Fruit fly (Drosophila melanogaster): ENCODE results near the gene CG32984.

Gene CG32984

dm6 chr2L:8964657-8965056, at the start of gene CG32984:
Gene CG32984, plus strand, starts transcription at chr2L:8964957.
- TF ChIP-seq CG17801 (GFP tag; optimal IDR thresholded peaks at IDR 0.05; ENCODE audit: partially characterized antibody): no peak

- no peak for TF ChIP-seq CG17801 (GFP tag; optimal IDR thresholded peaks at IDR 0.05; ENCODE audit: partially characterized antibody)
These were observed 49.0 kb upstream of the CG32984 start for dm6 chr2L:8915709-8916108.

dm6 chr2L:8919638-8920037, 45.1 kb upstream of the CG32984 start:
- TF ChIP-seq CG17801 (GFP tag; optimal IDR thresholded peaks at IDR 0.05; ENCODE audit: partially characterized antibody): no peak

dm6 chr2L:8920294-8920693, 44.5 kb upstream of the CG32984 start:
- TF ChIP-seq CG17801 (GFP tag; optimal IDR thresholded peaks at IDR 0.05; ENCODE audit: partially characterized antibody): no peak

- TF ChIP-seq CG17801 (GFP tag; optimal IDR thresholded peaks at IDR 0.05; ENCODE audit: partially characterized antibody): no peak
These were observed 42.8 kb upstream of the CG32984 start for dm6 chr2L:8921934-8922333.

dm6 chr2L:8923405-8923804, 41.4 kb upstream of the CG32984 start:
- TF ChIP-seq CG17801 (GFP tag; optimal IDR thresholded peaks at IDR 0.05; ENCODE audit: partially characterized antibody): no peak

dm6 chr2L:8931176-8931575, 33.6 kb upstream of the CG32984 start:
- TF ChIP-seq CG17801 (GFP tag; optimal IDR thresholded peaks at IDR 0.05; ENCODE audit: partially characterized antibody): no peak

- no peak for TF ChIP-seq CG17801 (GFP tag; optimal IDR thresholded peaks at IDR 0.05; ENCODE audit: partially characterized antibody)
These were observed 31.0 kb upstream of the CG32984 start, which contains the start of gene Tsp29Fa for dm6 chr2L:8933710-8934242. Gene Tsp29Fa, plus strand, starts transcription at chr2L:8933962.

dm6 chr2L:8937003-8937402, 27.8 kb upstream of the CG32984 start, which contains the start of gene Tsp29Fb:
Gene Tsp29Fb, plus strand, starts transcription at chr2L:8937390.
- no peak for TF ChIP-seq CG17801 (GFP tag; optimal IDR thresholded peaks at IDR 0.05; ENCODE audit: partially characterized antibody)

- peak; percentile 34 for TF ChIP-seq CG17801 (GFP tag; optimal IDR thresholded peaks at IDR 0.05; ENCODE audit: partially characterized antibody)
These were observed 26.8 kb upstream of the CG32984 start for dm6 chr2L:8937837-8938413.

- no peak for TF ChIP-seq CG17801 (GFP tag; optimal IDR thresholded peaks at IDR 0.05; ENCODE audit: partially characterized antibody)
These were observed 24.1 kb upstream of the CG32984 start for dm6 chr2L:8940680-8941079.

- no peak for TF ChIP-seq CG17801 (GFP tag; optimal IDR thresholded peaks at IDR 0.05; ENCODE audit: partially characterized antibody)
These were observed 22.9 kb upstream of the CG32984 start, which contains the start of gene Argl for dm6 chr2L:8941736-8942337. Gene Argl, minus strand, starts transcription at chr2L:8942105.

- TF ChIP-seq CG17801 (GFP tag; optimal IDR thresholded peaks at IDR 0.05; ENCODE audit: partially characterized antibody): peak; percentile 38
These were observed 21.6 kb upstream of the CG32984 start, which contains the start of gene CG9515 for dm6 chr2L:8943110-8943509. Gene CG9515, minus strand, starts transcription at chr2L:8943257.

- TF ChIP-seq CG17801 (GFP tag; optimal IDR thresholded peaks at IDR 0.05; ENCODE audit: partially characterized antibody): no peak
These were observed 17.9 kb upstream of the CG32984 start, which contains the start of gene CG46397 for dm6 chr2L:8946718-8947316. Gene CG46397, plus strand, starts transcription at chr2L:8947266.

- peak; percentile 28 for TF ChIP-seq CG17801 (GFP tag; optimal IDR thresholded peaks at IDR 0.05; ENCODE audit: partially characterized antibody)
These were observed 16.8 kb upstream of the CG32984 start for dm6 chr2L:8947989-8948388.

- TF ChIP-seq CG17801 (GFP tag; optimal IDR thresholded peaks at IDR 0.05; ENCODE audit: partially characterized antibody): no peak
These were observed 16.1 kb upstream of the CG32984 start for dm6 chr2L:8948650-8949049.
